Fruit fly (Drosophila melanogaster): Measurements from ENCODE around the gene Kif19A.

DNA sequence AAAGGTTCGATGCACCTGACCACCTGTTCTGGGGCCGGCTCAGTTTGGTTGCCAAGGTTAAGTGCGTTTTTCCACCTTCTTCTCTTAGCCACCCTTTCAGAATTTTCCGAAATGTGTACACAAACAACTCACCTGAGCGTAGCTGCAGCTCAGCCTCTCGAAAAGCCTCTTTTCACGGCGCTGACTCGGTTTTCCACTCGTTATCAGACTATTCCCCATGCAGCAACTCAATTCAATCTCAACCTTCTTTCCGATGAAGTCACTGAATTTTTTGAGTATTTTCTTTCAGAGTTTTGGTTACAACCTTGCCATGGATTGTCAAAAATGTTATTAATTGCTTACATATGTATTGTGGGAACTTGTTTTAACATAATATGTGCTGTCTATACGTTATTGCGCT is 10.7 kb downstream of the Kif19A start:
- no peak for TF ChIP-seq Dif (GFP tag; optimal IDR thresholded peaks at IDR 0.05; ENCODE audit: partially characterized antibody)
- TF ChIP-seq ey (GFP tag; optimal IDR thresholded peaks at IDR 0.05): no peak
- TF ChIP-seq pan (optimal IDR thresholded peaks at IDR 0.05): no peak
- no peak for TF ChIP-seq Vsx2 (GFP tag; optimal IDR thresholded peaks at IDR 0.05; ENCODE audit: partially characterized antibody)
- no peak for TF ChIP-seq psq (GFP tag; optimal IDR thresholded peaks at IDR 0.05)
- TF ChIP-seq lola (GFP tag; optimal IDR thresholded peaks at IDR 0.05): no peak
- TF ChIP-seq rgr (GFP tag; optimal IDR thresholded peaks at IDR 0.05): no peak
- no peak for TF ChIP-seq Dfd (GFP tag; optimal IDR thresholded peaks at IDR 0.05)
- TF ChIP-seq fru (GFP tag; optimal IDR thresholded peaks at IDR 0.05): no peak
- TF ChIP-seq N (GFP tag; optimal IDR thresholded peaks at IDR 0.05): no peak
- TF ChIP-seq Sp1 (GFP tag; optimal IDR thresholded peaks at IDR 0.05): no peak
- TF ChIP-seq usp (GFP tag; optimal IDR thresholded peaks at IDR 0.05): no peak
- TF ChIP-seq h (GFP tag; optimal IDR thresholded peaks at IDR 0.05): no peak
- TF ChIP-seq Jra (GFP tag; optimal IDR thresholded peaks at IDR 0.05): no peak

Data from whole organism, wandering third instar larva.